Worm (Caenorhabditis elegans) whole organism, L4/young adult: ENCODE results near the gene srg-38.

Experiments used
- W03F9.2 ChIP-seq: fragments of 150-350 bp; optimal IDR thresholded peaks from 2 replicates; lab custom pipeline; 2014; ENCODE audit warnings: missing biosample characterization, missing genetic modification characterization
- dao-5 ChIP-seq: sonication (generic microtip); optimal IDR thresholded peaks from 2 replicates; lab custom pipeline; 2016; ENCODE audit warnings: missing genotype, missing genetic modification characterization, moderate library complexity, missing compliant biosample characterization
- him-1 ChIP-seq: sonication (generic microtip); optimal IDR thresholded peaks from 2 replicates; lab custom pipeline; 2016; ENCODE audit warnings: missing genotype, missing genetic modification reagents, missing genetic modification characterization, missing compliant biosample characterization

DNA sequence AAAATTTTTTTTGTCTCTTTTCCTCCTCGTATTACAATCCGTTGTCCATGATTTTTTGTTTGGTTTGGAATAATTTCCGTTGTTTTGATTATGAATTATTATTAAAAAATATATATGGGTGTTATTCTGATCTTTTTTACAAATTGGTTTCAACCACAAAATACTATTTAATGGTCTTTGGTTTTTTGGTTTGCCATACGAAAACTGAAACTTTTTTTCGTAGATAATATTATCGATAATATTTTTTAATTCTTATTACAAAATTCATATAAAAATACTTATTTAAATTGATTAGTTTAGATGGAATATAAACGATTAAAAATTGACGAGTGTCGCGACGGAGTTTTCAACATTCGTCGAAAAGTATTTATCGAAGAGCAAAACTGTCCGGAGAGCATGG, 28.3 kb downstream of the srg-38 start, which contains the start of gene jmjd-5:
- TF ChIP-seq him-1 (no peak), W03F9.2 (tag; lab: Kevin White, UChicago) (no peak), dao-5 (no peak)
